Fruit fly (Drosophila melanogaster) S2 (cell line): ENCODE data around the gene CG43376.

ENCODE experiments used
- CG8478 ChIP-seq: fragments of >200 bp; optimal IDR thresholded peaks from 2 replicates; lab custom pipeline; 2018
- CTCF ChIP-seq, 2 experiments: fragments of >200 bp; optimal IDR thresholded peaks; 2 replicates each; lab custom pipeline; 2018

DNA sequence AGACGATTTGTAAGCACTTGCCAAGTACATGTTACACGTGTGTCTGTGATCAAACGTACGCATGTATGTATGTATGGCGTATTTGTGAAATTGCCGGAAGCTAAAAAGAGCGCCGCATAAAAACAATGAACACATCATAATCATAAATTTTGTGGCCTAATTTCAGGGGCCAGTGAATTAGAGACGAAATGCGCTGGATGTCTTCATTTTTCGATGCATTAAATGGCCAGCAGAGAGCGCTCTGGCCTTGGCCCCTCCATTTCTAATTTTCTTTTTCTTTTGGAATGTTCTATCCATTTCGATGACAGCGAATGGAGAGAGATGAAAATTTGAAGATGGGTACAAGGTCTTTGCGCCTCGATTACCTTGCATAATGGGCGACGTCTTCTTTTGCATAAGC lies 41.5 kb upstream of the CG43376 start:
- TF ChIP-seq CG8478 (no peak), CTCF (optimal IDR thresholded peaks at IDR 0.05; lab: Kevin White, UChicago) (peak; percentile 56 to 68)
